Worm (Caenorhabditis elegans) whole organism, young adult: ENCODE data around the gene T04F8.8.
"Not testable (repeated sequence)": the region's sequence is repeated elsewhere in the genome, so short reads cannot be mapped to it uniquely, and the experiment has no call there.

Experiments used
- B0035.1 ChIP-seq: sonication (generic microtip); optimal IDR thresholded peaks from 2 replicates; lab custom pipeline; 2016; ENCODE audit warnings: missing genetic modification characterization, mild to moderate bottlenecking, missing compliant biosample characterization, missing genotype, missing genetic modification reagents
- B0261.1 ChIP-seq: sonication (generic microtip); optimal IDR thresholded peaks from 2 replicates; lab custom pipeline; 2016; ENCODE audit warnings: mild to moderate bottlenecking, missing genetic modification characterization, moderate library complexity, missing compliant biosample characterization
- B0336.3 ChIP-seq: fragments of 200-800 bp; sonication (Bioruptor generic); IDR thresholded peaks from 2 replicates; pipeline ENCODE4 v1.3.6; 2022; ENCODE audit warnings: missing genetic modification characterization, missing compliant biosample characterization
- F10E7.11 ChIP-seq: sonication (generic microtip); optimal IDR thresholded peaks from 2 replicates; lab custom pipeline; 2017; ENCODE audit warnings: mild to moderate bottlenecking, missing genetic modification characterization, moderate library complexity, missing compliant biosample characterization
- F23B12.7 ChIP-seq: sonication (generic microtip); optimal IDR thresholded peaks from 2 replicates; lab custom pipeline; 2017; ENCODE audit warnings: missing genetic modification characterization, mild to moderate bottlenecking, missing compliant biosample characterization, antibody characterized with exemption, moderate library complexity; ENCODE audit not compliant: insufficient read depth
- F52B5.7 ChIP-seq: sonication (generic microtip); optimal IDR thresholded peaks from 2 replicates; lab custom pipeline; 2016; ENCODE audit warnings: mild to moderate bottlenecking, missing genetic modification characterization, missing compliant biosample characterization
- K11D2.4 ChIP-seq: fragments of 200-800 bp; sonication (Bioruptor generic); IDR thresholded peaks from 2 replicates; pipeline ENCODE4 v1.3.6; 2022; ENCODE audit warnings: missing genetic modification reagents, missing genetic modification characterization, missing compliant biosample characterization
- K12H6.12 ChIP-seq: fragments of 200-800 bp; sonication (Bioruptor generic); optimal IDR thresholded peaks from 2 replicates; lab custom pipeline; 2018; ENCODE audit warnings: mild to moderate bottlenecking, missing genetic modification characterization, missing compliant biosample characterization
- T26A5.8 ChIP-seq: sonication (generic microtip); optimal IDR thresholded peaks from 2 replicates; lab custom pipeline; 2016; ENCODE audit warnings: missing genetic modification characterization, missing compliant biosample characterization
- Y56A3A.18 ChIP-seq: fragments of 200-800 bp; sonication (Bioruptor generic); IDR thresholded peaks from 2 replicates; pipeline ENCODE4 v1.3.6; 2022; ENCODE audit warnings: missing genetic modification reagents, missing genetic modification characterization, missing compliant biosample characterization
- athp-1 ChIP-seq: sonication (generic microtip); optimal IDR thresholded peaks from 2 replicates; lab custom pipeline; 2017; ENCODE audit warnings: mild to moderate bottlenecking, missing genetic modification characterization, missing compliant biosample characterization
- attf-5 ChIP-seq: fragments of 200-800 bp; sonication (Bioruptor generic); optimal IDR thresholded peaks from 2 replicates; lab custom pipeline; 2018; ENCODE audit warnings: mild to moderate bottlenecking, missing genetic modification characterization, missing compliant biosample characterization
- cebp-2 ChIP-seq: fragments of 200-800 bp; sonication (Bioruptor generic); IDR thresholded peaks from 2 replicates; pipeline ENCODE4 v1.3.6; 2022; ENCODE audit warnings: missing genetic modification characterization, missing compliant biosample characterization
- ceh-27 ChIP-seq: fragments of 200-800 bp; sonication (Bioruptor generic); optimal IDR thresholded peaks from 2 replicates; lab custom pipeline; 2018; ENCODE audit warnings: mild to moderate bottlenecking, missing genetic modification characterization, moderate library complexity, missing compliant biosample characterization
- chd-7 ChIP-seq: sonication (generic microtip); optimal IDR thresholded peaks from 2 replicates; lab custom pipeline; 2016; ENCODE audit warnings: mild to moderate bottlenecking, missing genetic modification characterization, moderate library complexity, missing compliant biosample characterization
- egl-44 ChIP-seq: fragments of 200-800 bp; sonication (Bioruptor generic); IDR thresholded peaks from 2 replicates; pipeline ENCODE4 v1.3.6; 2022; ENCODE audit warnings: missing genetic modification reagents, missing genetic modification characterization, missing compliant biosample characterization
- fkh-3 ChIP-seq: sonication (generic microtip); optimal IDR thresholded peaks from 2 replicates; lab custom pipeline; 2016; ENCODE audit warnings: mild to moderate bottlenecking, missing genetic modification characterization, missing compliant biosample characterization
- gei-17 ChIP-seq: fragments of 200-800 bp; sonication (Bioruptor generic); optimal IDR thresholded peaks from 2 replicates; lab custom pipeline; 2018; ENCODE audit warnings: mild to moderate bottlenecking, missing genetic modification characterization, missing compliant biosample characterization
- hlh-26 ChIP-seq: fragments of 200-800 bp; sonication (Bioruptor generic); conservative IDR thresholded peaks from 2 replicates; pipeline ENCODE4 v1.3.6; 2022; ENCODE audit warnings: missing genetic modification reagents, missing genetic modification characterization, missing compliant biosample characterization
- let-526 ChIP-seq: fragments of 200-800 bp; sonication (Bioruptor generic); IDR thresholded peaks from 2 replicates; pipeline ENCODE4 v1.3.6; 2022; ENCODE audit warnings: missing genetic modification reagents, missing genetic modification characterization, missing compliant biosample characterization
- let-607 ChIP-seq, 2 experiments: fragments of 200-800 bp in 1 of 2; sonication (Bioruptor generic) in 1 of 2; sonication (generic microtip) in 1 of 2; optimal IDR thresholded peaks; 2 replicates each; lab custom pipeline; 2016 to 2018; ENCODE audit warnings: mild to moderate bottlenecking in 2 of 2, missing compliant biosample characterization in 2 of 2, missing genetic modification characterization in 2 of 2, moderate library complexity in 2 of 2, missing genotype in 1 of 2
- lin-26 ChIP-seq: fragments of 200-800 bp; sonication (Bioruptor generic); IDR thresholded peaks from 2 replicates; pipeline ENCODE4 v1.3.6; 2022; ENCODE audit warnings: missing genetic modification reagents, missing genetic modification characterization, missing compliant biosample characterization
- lin-40 ChIP-seq: sonication (generic microtip); optimal IDR thresholded peaks from 2 replicates; lab custom pipeline; 2016; ENCODE audit warnings: missing genetic modification characterization, mild to moderate bottlenecking, missing compliant biosample characterization, missing genotype, missing genetic modification reagents
- lin-54 ChIP-seq: fragments of 200-800 bp; sonication (Bioruptor generic); optimal IDR thresholded peaks from 2 replicates; lab custom pipeline; 2018; ENCODE audit warnings: mild to moderate bottlenecking, missing genetic modification characterization, missing compliant biosample characterization
- lir-1 ChIP-seq: fragments of 200-800 bp; sonication (Bioruptor generic); conservative IDR thresholded peaks from 2 replicates; pipeline ENCODE4 v1.3.6; 2022; ENCODE audit warnings: missing genetic modification reagents, missing genetic modification characterization, missing compliant biosample characterization
- lsy-27 ChIP-seq: sonication (generic microtip); optimal IDR thresholded peaks from 2 replicates; lab custom pipeline; 2017; ENCODE audit warnings: missing genetic modification characterization, mild to moderate bottlenecking, missing compliant biosample characterization, antibody characterized with exemption, missing genotype, borderline replicate concordance; ENCODE audit not compliant: insufficient read depth
- mcd-1 ChIP-seq: fragments of 200-800 bp; sonication (Bioruptor generic); IDR thresholded peaks from 2 replicates; pipeline ENCODE4 v1.3.6; 2022; ENCODE audit warnings: missing genetic modification reagents, missing genetic modification characterization, missing compliant biosample characterization
- mes-4 ChIP-seq: sonication (generic microtip); optimal IDR thresholded peaks from 2 replicates; lab custom pipeline; 2016; ENCODE audit warnings: missing genotype, missing genetic modification characterization, missing compliant biosample characterization
- nhr-120 ChIP-seq: fragments of 200-800 bp; sonication (Bioruptor generic); IDR thresholded peaks from 2 replicates; pipeline ENCODE4 v1.3.6; 2022; ENCODE audit warnings: missing genetic modification characterization, missing compliant biosample characterization
- snpc-3.4 ChIP-seq: sonication (generic microtip); optimal IDR thresholded peaks from 2 replicates; lab custom pipeline; 2017; ENCODE audit warnings: missing genetic modification characterization, mild to moderate bottlenecking, missing compliant biosample characterization, antibody characterized with exemption, moderate library complexity, missing genotype, missing genetic modification reagents
- snpc-4 ChIP-seq, 5 experiments: fragments of 150-350 bp in 1 of 5; sonication (generic microtip) in 4 of 5; optimal IDR thresholded peaks; 2 replicates each; lab custom pipeline; 2014 to 2018; ENCODE audit warnings: missing genetic modification characterization in 5 of 5, missing biosample characterization in 3 of 5, antibody characterized with exemption in 2 of 5, mild to moderate bottlenecking in 2 of 5, missing compliant biosample characterization in 2 of 5, missing genotype in 2 of 5, moderate library complexity in 2 of 5, missing genetic modification reagents in 1 of 5
- tbp1 ChIP-seq: fragments of 200-800 bp; sonication (Bioruptor generic); optimal IDR thresholded peaks from 2 replicates; lab custom pipeline; 2018; ENCODE audit warnings: mild to moderate bottlenecking, missing genetic modification characterization, missing compliant biosample characterization
- tbx-9 ChIP-seq: sonication (generic microtip); optimal IDR thresholded peaks from 2 replicates; lab custom pipeline; 2016; ENCODE audit warnings: borderline replicate concordance, missing genetic modification characterization, inconsistent platforms, missing compliant biosample characterization
- tlf-1 ChIP-seq: fragments of 200-800 bp; sonication (Bioruptor generic); optimal IDR thresholded peaks from 2 replicates; lab custom pipeline; 2018; ENCODE audit warnings: mild to moderate bottlenecking, missing genetic modification characterization, missing compliant biosample characterization
- unc-130 ChIP-seq: sonication (generic microtip); optimal IDR thresholded peaks from 2 replicates; lab custom pipeline; 2016; ENCODE audit warnings: missing genetic modification reagents, missing genetic modification characterization, missing compliant biosample characterization
- zfh-2 ChIP-seq: fragments of 200-800 bp; sonication (Bioruptor generic); conservative IDR thresholded peaks from 2 replicates; pipeline ENCODE4 v1.3.6; 2022; ENCODE audit warnings: missing genetic modification reagents, missing genetic modification characterization, missing compliant biosample characterization
- zim-3 ChIP-seq: sonication (generic microtip); optimal IDR thresholded peaks from 2 replicates; lab custom pipeline; 2017; ENCODE audit warnings: mild to moderate bottlenecking, missing genetic modification characterization, moderate library complexity, missing compliant biosample characterization
- ztf-18 ChIP-seq: sonication (generic microtip); optimal IDR thresholded peaks from 2 replicates; lab custom pipeline; 2016; ENCODE audit warnings: missing genotype, mild to moderate bottlenecking, missing genetic modification characterization, missing compliant biosample characterization
- ztf-26 ChIP-seq: sonication (generic microtip); optimal IDR thresholded peaks from 2 replicates; lab custom pipeline; 2017; ENCODE audit warnings: missing genetic modification characterization, missing compliant biosample characterization
- ztf-3 ChIP-seq: fragments of 200-800 bp; sonication (Bioruptor generic); optimal IDR thresholded peaks from 2 replicates; lab custom pipeline; 2018; ENCODE audit warnings: mild to moderate bottlenecking, missing genetic modification characterization, missing compliant biosample characterization

Gene T04F8.8

ce11 chrX:11637721-11638120 is 9.5 kb upstream of the T04F8.8 start:
- no peak for TF ChIP-seq tbx-9 (tag; lab: Kevin White, UChicago)
- no peak for TF ChIP-seq K11D2.4 (GFP tag; lab: Robert Waterston, UW)
- TF ChIP-seq mes-4 (tag; lab: Kevin White, UChicago): no peak
- TF ChIP-seq lin-26 (GFP tag; lab: Robert Waterston, UW): no peak
- no peak for TF ChIP-seq let-526 (GFP tag; lab: Robert Waterston, UW)

ce11 chrX:11638987-11639386 is 8.3 kb upstream of the T04F8.8 start:
- TF ChIP-seq zfh-2 (GFP tag; lab: Robert Waterston, UW): no peak
- no peak for TF ChIP-seq snpc-3.4 (tag; lab: Kevin White, UChicago)
- TF ChIP-seq cebp-2: no peak

DNA sequence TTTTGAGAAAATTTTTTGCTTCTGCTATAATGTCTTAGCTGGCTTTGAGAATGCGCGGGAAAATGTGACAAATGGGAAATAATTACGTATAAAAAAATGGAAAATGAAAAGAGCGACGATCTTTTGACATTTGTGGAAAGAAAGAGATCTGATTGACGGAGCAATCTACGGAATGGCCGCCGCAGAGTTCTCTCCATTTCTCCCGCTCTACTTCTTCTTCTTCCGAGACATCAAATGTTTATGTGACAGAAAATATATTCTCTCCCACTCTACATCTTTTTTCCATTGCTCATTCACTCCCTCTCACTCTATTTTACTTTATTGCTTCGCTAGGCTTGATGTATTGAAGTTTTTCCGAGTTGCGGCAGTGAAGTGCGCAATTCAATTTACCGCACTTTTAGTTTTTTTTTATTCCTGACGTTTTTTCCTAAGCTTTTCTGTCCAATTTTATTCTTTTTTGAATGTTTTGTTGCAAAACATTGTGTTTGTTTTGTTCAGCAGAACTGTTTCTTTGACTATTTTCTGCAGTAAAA is 6.7 kb upstream of the T04F8.8 start:
- no peak for TF ChIP-seq hlh-26 (GFP tag; lab: Robert Waterston, UW)
- no peak for TF ChIP-seq T26A5.8 (tag; lab: Kevin White, UChicago)
- TF ChIP-seq zim-3: no peak
- no peak for TF ChIP-seq nhr-120 (GFP tag; lab: Robert Waterston, UW)

DNA sequence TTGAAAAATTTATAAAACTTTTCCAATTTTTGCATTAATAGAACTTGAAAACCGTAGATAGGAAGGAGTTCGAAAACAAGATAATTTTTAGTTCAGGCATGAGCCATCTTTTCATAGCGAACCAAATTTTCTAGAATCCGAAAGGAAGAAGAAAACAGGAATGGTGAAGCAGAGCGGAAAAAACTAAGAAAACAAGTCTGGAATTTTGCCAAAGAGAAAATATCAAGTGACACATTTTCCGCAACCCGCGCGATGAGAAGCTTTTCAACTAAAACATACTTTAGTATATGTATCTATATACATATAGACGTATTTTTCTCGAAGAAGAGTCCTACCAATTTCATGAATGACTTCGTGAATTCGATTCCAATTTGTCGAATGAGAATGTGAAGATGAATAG is 5.7 kb upstream of the T04F8.8 start:
- TF ChIP-seq unc-130 (GFP tag; lab: Kevin White, UChicago) (no peak), B0336.3 (GFP tag; lab: Robert Waterston, UW) (no peak), lin-54 (GFP tag; lab: Kevin White, UChicago) (no peak), Y56A3A.18 (no peak), tlf-1 (GFP tag; lab: Kevin White, UChicago) (no peak), egl-44 (GFP tag; lab: Robert Waterston, UW) (no peak), lsy-27 (tag; lab: Kevin White, UChicago) (no peak), B0261.1 (tag; lab: Kevin White, UChicago) (no peak), F23B12.7 (no peak)

DNA sequence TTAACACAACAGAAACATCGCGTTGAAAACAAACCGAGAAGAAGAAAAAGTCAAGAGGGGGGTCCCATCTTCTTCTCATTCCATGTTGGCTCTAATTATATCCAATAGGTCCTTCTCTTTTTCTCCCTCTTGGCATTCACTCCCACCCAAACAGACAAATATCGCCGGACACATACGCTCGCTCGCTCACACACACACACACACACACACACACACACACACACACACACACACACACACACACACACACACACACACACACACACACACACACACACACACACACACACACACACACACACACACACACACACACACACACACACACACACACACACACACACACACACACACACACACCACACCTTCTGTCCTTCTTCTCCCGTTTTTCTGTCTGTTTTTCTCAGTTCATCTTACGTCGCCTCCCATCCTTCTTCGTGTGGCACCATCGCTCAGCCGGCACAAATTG is 3.5 kb upstream of the T04F8.8 start, which contains the start of gene sto-4:
Gene sto-4, plus strand, starts transcription at position 360 of the 469 bp plus-strand sequence.
- TF ChIP-seq chd-7 (tag; lab: Kevin White, UChicago) (peak; percentile 96), ztf-3 (peak; percentile 100), let-607 (tag; optimal IDR thresholded peaks at IDR 0.05; lab: Kevin White, UChicago) (peak in 1 of 2 experiments; percentile 61), B0035.1 (tag; lab: Kevin White, UChicago) (peak; percentile 20), ceh-27 (GFP tag; lab: Kevin White, UChicago) (peak; percentile 96), ztf-18 (tag; lab: Kevin White, UChicago) (peak; percentile 24), athp-1 (tag; lab: Kevin White, UChicago) (peak; percentile 63), B0336.3 (GFP tag; lab: Robert Waterston, UW) (peak; percentile 74), zfh-2 (GFP tag; lab: Robert Waterston, UW) (peak; percentile 84), tbp1 (peak; percentile 64), K11D2.4 (GFP tag; lab: Robert Waterston, UW) (peak; percentile 53; the same call in 1 of the 2 replicates), attf-5 (peak; percentile 67), lin-40 (tag; lab: Kevin White, UChicago) (peak; percentile 77), F10E7.11 (tag; lab: Kevin White, UChicago) (peak; percentile 64), F52B5.7 (peak; percentile 60), fkh-3 (tag; lab: Kevin White, UChicago) (peak; percentile 34), ztf-26 (tag; lab: Kevin White, UChicago) (peak; percentile 91), B0261.1 (tag; lab: Kevin White, UChicago) (peak; percentile 29), snpc-4 (tag; optimal IDR thresholded peaks at IDR 0.05; lab: Kevin White, UChicago) (peak in 2 of 4 experiments; percentile 19 to 36), egl-44 (GFP tag; lab: Robert Waterston, UW) (0 out of 2 replicates have a peak, but pooled peaks have one; percentile 50), mcd-1 (GFP tag; lab: Robert Waterston, UW) (peak; percentile 37; the same call in 1 of the 2 replicates), gei-17 (GFP tag; lab: Kevin White, UChicago) (peak; percentile 56), K12H6.12 (tag; lab: Kevin White, UChicago) (peak; percentile 98), lir-1 (GFP tag; lab: Robert Waterston, UW) (peak; percentile 97)
- TF ChIP-seq snpc-4 (GFP tag; optimal IDR thresholded peaks at IDR 0.05; lab: Kevin White, UChicago): not testable (repeated sequence)
